Worm (Caenorhabditis elegans) whole organism, late embryonic: ENCODE measurements around the gene B0302.4.

Experiments used
- ceh-48 ChIP-seq: sonication (generic microtip); optimal IDR thresholded peaks from 2 replicates; lab custom pipeline; 2016; ENCODE audit warnings: missing genetic modification characterization, inconsistent platforms, missing compliant biosample characterization
- ceh-9 ChIP-seq: sonication (generic microtip); optimal IDR thresholded peaks from 2 replicates; lab custom pipeline; 2016; ENCODE audit warnings: mild to moderate bottlenecking, missing genetic modification characterization, inconsistent platforms, missing compliant biosample characterization
- elt-4 ChIP-seq: sonication (generic microtip); optimal IDR thresholded peaks from 2 replicates; lab custom pipeline; 2016; ENCODE audit warnings: missing genetic modification characterization, missing compliant biosample characterization
- ets-4 ChIP-seq: sonication (generic microtip); optimal IDR thresholded peaks from 2 replicates; lab custom pipeline; 2016; ENCODE audit warnings: missing genetic modification characterization, missing compliant biosample characterization
- fkh-6 ChIP-seq: sonication (generic microtip); optimal IDR thresholded peaks from 2 replicates; lab custom pipeline; 2016; ENCODE audit warnings: missing genetic modification characterization, missing compliant biosample characterization
- hlh-6 ChIP-seq: sonication (generic microtip); optimal IDR thresholded peaks from 2 replicates; lab custom pipeline; 2016; ENCODE audit warnings: missing genotype, missing genetic modification characterization, missing compliant biosample characterization
- nfya-1 ChIP-seq: sonication (generic microtip); optimal IDR thresholded peaks from 2 replicates; lab custom pipeline; 2017; ENCODE audit warnings: missing genetic modification characterization, mild to moderate bottlenecking, missing compliant biosample characterization, antibody characterized with exemption, moderate library complexity
- nhr-232 ChIP-seq: sonication (generic microtip); optimal IDR thresholded peaks from 2 replicates; lab custom pipeline; 2016; ENCODE audit warnings: missing genetic modification characterization, missing compliant biosample characterization
- npax-4 ChIP-seq: sonication (generic microtip); optimal IDR thresholded peaks from 2 replicates; lab custom pipeline; 2016; ENCODE audit warnings: missing genetic modification characterization, missing compliant biosample characterization
- sdc-2 ChIP-seq: sonication (generic microtip); optimal IDR thresholded peaks from 2 replicates; lab custom pipeline; 2016; ENCODE audit warnings: missing genotype, missing genetic modification characterization, missing compliant biosample characterization
- syd-9 ChIP-seq: sonication (generic microtip); optimal IDR thresholded peaks from 2 replicates; lab custom pipeline; 2016; ENCODE audit warnings: mild to moderate bottlenecking, missing genetic modification characterization, moderate library complexity, missing compliant biosample characterization
- tbx-7 ChIP-seq: sonication (generic microtip); optimal IDR thresholded peaks from 2 replicates; lab custom pipeline; 2016; ENCODE audit warnings: missing genotype, missing genetic modification characterization, missing compliant biosample characterization

DNA sequence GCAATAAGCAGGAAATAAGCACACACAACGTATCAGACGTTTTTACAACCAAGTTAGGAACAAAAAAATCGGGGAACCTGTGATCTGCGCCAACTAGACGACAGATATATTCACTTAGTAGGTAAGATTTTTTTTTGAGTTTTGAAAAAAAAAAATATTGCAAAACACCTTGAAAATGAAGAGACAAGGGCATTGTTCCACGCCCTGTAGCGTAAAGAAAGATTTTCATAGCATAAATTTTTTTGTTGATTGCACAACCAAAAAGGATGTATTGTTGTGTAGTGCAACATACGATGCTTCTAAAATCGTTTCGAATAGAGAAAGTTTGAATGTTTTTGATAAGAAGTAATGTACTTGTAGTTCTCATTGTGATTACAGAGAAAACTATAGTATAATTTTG lies 3.6 kb upstream of the B0302.4 start:
- TF ChIP-seq ets-4 (no peak), ceh-9 (tag; lab: Kevin White, UChicago) (no peak), elt-4 (tag; lab: Kevin White, UChicago) (no peak), tbx-7 (no peak), fkh-6 (tag; lab: Kevin White, UChicago) (no peak), ceh-48 (tag; lab: Kevin White, UChicago) (no peak), hlh-6 (no peak), sdc-2 (tag; lab: Kevin White, UChicago) (no peak), nfya-1 (tag; lab: Kevin White, UChicago) (no peak), syd-9 (tag; lab: Kevin White, UChicago) (no peak), npax-4 (no peak), nhr-232 (tag; lab: Kevin White, UChicago) (no peak)
